Worm (Caenorhabditis elegans) whole organism, L4 larva: ENCODE data around the gene ZK1128.3.
A peak's percentile ranks its signal among the peaks of the same experiment; 100 is the strongest.

Experiments
- D1046.2 ChIP-seq: fragments of 200-800 bp; sonication (Bioruptor generic); IDR thresholded peaks from 2 replicates; pipeline ENCODE4 v1.3.6; 2022; ENCODE audit warnings: missing genetic modification characterization, missing compliant biosample characterization
- F10B5.3 ChIP-seq: sonication (generic microtip); optimal IDR thresholded peaks from 2 replicates; lab custom pipeline; 2016; ENCODE audit warnings: mild to moderate bottlenecking, missing genetic modification characterization, missing compliant biosample characterization
- F26F4.8 ChIP-seq: fragments of 200-800 bp; sonication (Bioruptor generic); conservative IDR thresholded peaks from 2 replicates; pipeline ENCODE4 v1.3.6; 2022; ENCODE audit warnings: missing genetic modification characterization, missing compliant biosample characterization
- F37D6.2 ChIP-seq: sonication (generic microtip); optimal IDR thresholded peaks from 2 replicates; lab custom pipeline; 2016; ENCODE audit warnings: mild to moderate bottlenecking, missing genetic modification characterization, missing compliant biosample characterization
- T20F7.1 ChIP-seq: fragments of 200-800 bp; sonication (Bioruptor generic); optimal IDR thresholded peaks from 2 replicates; lab custom pipeline; 2018; ENCODE audit warnings: mild to moderate bottlenecking, missing genetic modification characterization, missing compliant biosample characterization
- T26A8.4 ChIP-seq: fragments of 200-800 bp; sonication (Bioruptor generic); IDR thresholded peaks from 2 replicates; pipeline ENCODE4 v1.3.6; 2022; ENCODE audit warnings: missing genetic modification characterization, missing compliant biosample characterization
- Y48G9A.11 ChIP-seq: fragments of 200-800 bp; sonication (Bioruptor generic); IDR thresholded peaks from 2 replicates; pipeline ENCODE4 v1.3.6; 2022; ENCODE audit warnings: missing genetic modification reagents, missing genetic modification characterization, missing compliant biosample characterization
- ZK337.2 ChIP-seq: fragments of 200-800 bp; sonication (Bioruptor generic); IDR thresholded peaks from 2 replicates; pipeline ENCODE4 v1.3.6; 2022; ENCODE audit warnings: missing genetic modification reagents, missing genetic modification characterization, missing compliant biosample characterization
- ZK546.5 ChIP-seq, 2 experiments: sonication (generic microtip); optimal IDR thresholded peaks; 2 replicates each; lab custom pipeline; 2017; ENCODE audit warnings: missing biosample characterization in 2 of 2, missing genetic modification characterization in 2 of 2
- ceh-20 ChIP-seq: fragments of 200-800 bp; sonication (Bioruptor generic); IDR thresholded peaks from 2 replicates; pipeline ENCODE4 v1.3.6; 2022; ENCODE audit warnings: missing genetic modification reagents, missing genetic modification characterization, missing compliant biosample characterization
- ceh-32 ChIP-seq: sonication (generic microtip); optimal IDR thresholded peaks from 2 replicates; lab custom pipeline; 2016; ENCODE audit warnings: mild to moderate bottlenecking, missing genetic modification characterization, missing compliant biosample characterization; ENCODE audit not compliant: poor library complexity
- ceh-62 ChIP-seq: sonication (generic microtip); optimal IDR thresholded peaks from 2 replicates; lab custom pipeline; 2017; ENCODE audit warnings: missing biosample characterization, missing genetic modification characterization
- ceh-82 ChIP-seq: sonication (generic microtip); optimal IDR thresholded peaks from 2 replicates; lab custom pipeline; 2017; ENCODE audit warnings: missing biosample characterization, missing genetic modification characterization
- ctbp-1 ChIP-seq: fragments of 200-800 bp; sonication (Bioruptor generic); IDR thresholded peaks from 2 replicates; pipeline ENCODE4 v1.3.6; 2022; ENCODE audit warnings: missing genetic modification reagents, missing genetic modification characterization, missing compliant biosample characterization
- daf-16 ChIP-seq, 3 experiments: sonication (generic microtip); optimal IDR thresholded peaks; 2 replicates each; lab custom pipeline; 2016 to 2017; ENCODE audit warnings: missing genetic modification characterization in 3 of 3, missing genetic modification reagents in 3 of 3, mild to moderate bottlenecking in 2 of 3, missing compliant biosample characterization in 2 of 3, missing biosample characterization in 1 of 3, moderate library complexity in 1 of 3
- daf-8 ChIP-seq: fragments of 200-800 bp; sonication (Bioruptor generic); IDR thresholded peaks from 2 replicates; pipeline ENCODE4 v1.3.6; 2022; ENCODE audit warnings: missing genetic modification characterization, missing compliant biosample characterization
- dpl-1 ChIP-seq: fragments of 150-350 bp; optimal IDR thresholded peaks from 2 replicates; lab custom pipeline; 2014; ENCODE audit warnings: missing biosample characterization, missing genetic modification reagents, missing genetic modification characterization
- duxl-1 ChIP-seq: sonication (generic microtip); optimal IDR thresholded peaks from 2 replicates; lab custom pipeline; 2016; ENCODE audit warnings: mild to moderate bottlenecking, missing genetic modification characterization, moderate library complexity, missing compliant biosample characterization; ENCODE audit not compliant: poor library complexity
- dve-1 ChIP-seq: sonication (generic microtip); optimal IDR thresholded peaks from 2 replicates; lab custom pipeline; 2017; ENCODE audit warnings: antibody characterized with exemption, mild to moderate bottlenecking, missing genetic modification characterization, missing compliant biosample characterization; ENCODE audit not compliant: insufficient read depth
- egl-27 ChIP-seq: sonication (generic microtip); optimal IDR thresholded peaks from 3 replicates; lab custom pipeline; 2017; ENCODE audit warnings: missing biosample characterization, missing genetic modification reagents, missing genetic modification characterization
- egl-43 ChIP-seq: fragments of 200-800 bp; sonication (Bioruptor generic); IDR thresholded peaks from 2 replicates; pipeline ENCODE4 v1.3.6; 2022; ENCODE audit warnings: missing genetic modification reagents, missing genetic modification characterization, missing compliant biosample characterization
- fkh-10 ChIP-seq: fragments of 150-350 bp; optimal IDR thresholded peaks from 2 replicates; lab custom pipeline; 2014; ENCODE audit warnings: missing biosample characterization, missing genetic modification reagents, missing genetic modification characterization
- hif-1 ChIP-seq, 2 experiments: sonication (generic microtip); optimal IDR thresholded peaks; 2 replicates each; lab custom pipeline; 2016 to 2017; ENCODE audit warnings: missing compliant biosample characterization in 2 of 2, missing genetic modification characterization in 2 of 2, missing genetic modification reagents in 2 of 2, missing genotype in 2 of 2, mild to moderate bottlenecking in 1 of 2
- hlh-11 ChIP-seq: fragments of 200-800 bp; sonication (Bioruptor generic); optimal IDR thresholded peaks from 2 replicates; lab custom pipeline; 2018; ENCODE audit warnings: mild to moderate bottlenecking, missing genetic modification characterization, missing compliant biosample characterization
- hlh-30 ChIP-seq: sonication (generic microtip); optimal IDR thresholded peaks from 2 replicates; lab custom pipeline; 2017; ENCODE audit warnings: antibody characterized with exemption, mild to moderate bottlenecking, missing genetic modification characterization, missing compliant biosample characterization; ENCODE audit not compliant: insufficient read depth
- hmg-1.1 ChIP-seq: fragments of 200-800 bp; sonication (Bioruptor generic); IDR thresholded peaks from 2 replicates; pipeline ENCODE4 v1.3.6; 2022; ENCODE audit warnings: missing genetic modification reagents, missing genetic modification characterization, missing compliant biosample characterization
- jun-1 ChIP-seq: fragments of 150-350 bp; optimal IDR thresholded peaks from 2 replicates; lab custom pipeline; 2014; ENCODE audit warnings: missing biosample characterization, missing genetic modification reagents, missing genetic modification characterization
- lim-7 ChIP-seq: fragments of 200-800 bp; sonication (Bioruptor generic); IDR thresholded peaks from 2 replicates; pipeline ENCODE4 v1.3.6; 2022; ENCODE audit warnings: missing genetic modification characterization, missing compliant biosample characterization
- lin-1 ChIP-seq: fragments of 200-800 bp; sonication (Bioruptor generic); IDR thresholded peaks from 2 replicates; pipeline ENCODE4 v1.3.6; 2022; ENCODE audit warnings: missing genetic modification reagents, missing genetic modification characterization, missing compliant biosample characterization
- lin-13 ChIP-seq: fragments of 150-350 bp; optimal IDR thresholded peaks from 2 replicates; lab custom pipeline; 2014; ENCODE audit warnings: missing biosample characterization, missing genetic modification reagents, missing genetic modification characterization
- lin-39 ChIP-seq: fragments of 150-350 bp; optimal IDR thresholded peaks from 2 replicates; lab custom pipeline; 2014; ENCODE audit warnings: missing biosample characterization, missing genetic modification reagents, missing genetic modification characterization
- mdt-29 ChIP-seq: fragments of 200-800 bp; sonication (Bioruptor generic); IDR thresholded peaks from 2 replicates; pipeline ENCODE4 v1.3.6; 2022; ENCODE audit warnings: missing genetic modification reagents, missing genetic modification characterization, missing compliant biosample characterization
- mep-1 ChIP-seq: fragments of 150-350 bp; sonication (generic microtip); optimal IDR thresholded peaks from 3 replicates; lab custom pipeline; 2014; ENCODE audit warnings: missing biosample characterization, missing genetic modification characterization
- nhr-25 ChIP-seq: sonication (generic microtip); optimal IDR thresholded peaks from 2 replicates; lab custom pipeline; 2017; ENCODE audit warnings: missing genetic modification characterization, mild to moderate bottlenecking, missing compliant biosample characterization, antibody characterized with exemption, moderate library complexity, borderline replicate concordance; ENCODE audit not compliant: insufficient read depth
- nhr-28 ChIP-seq: fragments of 150-350 bp; optimal IDR thresholded peaks from 2 replicates; lab custom pipeline; 2014; ENCODE audit warnings: missing biosample characterization, missing genetic modification characterization
- nhr-48 ChIP-seq: sonication (generic microtip); optimal IDR thresholded peaks from 2 replicates; lab custom pipeline; 2016; ENCODE audit warnings: mild to moderate bottlenecking, missing genetic modification characterization, missing compliant biosample characterization
- nhr-77 ChIP-seq: fragments of 150-350 bp; optimal IDR thresholded peaks from 2 replicates; lab custom pipeline; 2014; ENCODE audit warnings: missing biosample characterization, missing genetic modification characterization
- rbr-2 ChIP-seq: sonication (generic microtip); optimal IDR thresholded peaks from 2 replicates; lab custom pipeline; 2016; ENCODE audit warnings: missing genotype, missing genetic modification characterization, missing compliant biosample characterization
- saeg-2 ChIP-seq: fragments of 200-800 bp; sonication (Bioruptor generic); IDR thresholded peaks from 2 replicates; pipeline ENCODE4 v1.3.6; 2022; ENCODE audit warnings: missing genetic modification reagents, missing genetic modification characterization, missing compliant biosample characterization
- set-16 ChIP-seq: fragments of 200-800 bp; sonication (Bioruptor generic); IDR thresholded peaks from 2 replicates; pipeline ENCODE4 v1.3.6; 2022; ENCODE audit warnings: missing genetic modification reagents, missing genetic modification characterization, missing compliant biosample characterization
- unc-130 ChIP-seq: sonication (generic microtip); optimal IDR thresholded peaks from 2 replicates; lab custom pipeline; 2016; ENCODE audit warnings: missing genetic modification reagents, missing genetic modification characterization, missing compliant biosample characterization
- unc-62 ChIP-seq, 3 experiments: fragments of 150-350 bp in 1 of 3; sonication (generic microtip); optimal IDR thresholded peaks in 2 of 3; peaks in 1 of 3; 1 replicate in 1 of 3; 2 replicates in 2 of 3; lab custom pipeline; 2014 to 2017; ENCODE audit warnings: missing biosample characterization in 3 of 3, missing genetic modification characterization in 3 of 3, missing genetic modification reagents in 3 of 3, missing genotype in 1 of 3
- zag-1 ChIP-seq: fragments of 150-350 bp; optimal IDR thresholded peaks from 2 replicates; lab custom pipeline; 2014; ENCODE audit warnings: missing biosample characterization, missing genetic modification characterization
- zfp-2 ChIP-seq: sonication (generic microtip); optimal IDR thresholded peaks from 2 replicates; lab custom pipeline; 2016; ENCODE audit warnings: mild to moderate bottlenecking, missing genetic modification characterization, missing compliant biosample characterization
- zfp-3 ChIP-seq: fragments of 200-800 bp; sonication (Bioruptor generic); conservative IDR thresholded peaks from 2 replicates; pipeline ENCODE4 v1.3.6; 2022; ENCODE audit warnings: missing genetic modification reagents, missing genetic modification characterization, missing compliant biosample characterization
- ztf-7 ChIP-seq: fragments of 150-350 bp; optimal IDR thresholded peaks from 2 replicates; lab custom pipeline; 2014; ENCODE audit warnings: missing biosample characterization, missing genetic modification characterization

ZK1128.3 gene

DNA sequence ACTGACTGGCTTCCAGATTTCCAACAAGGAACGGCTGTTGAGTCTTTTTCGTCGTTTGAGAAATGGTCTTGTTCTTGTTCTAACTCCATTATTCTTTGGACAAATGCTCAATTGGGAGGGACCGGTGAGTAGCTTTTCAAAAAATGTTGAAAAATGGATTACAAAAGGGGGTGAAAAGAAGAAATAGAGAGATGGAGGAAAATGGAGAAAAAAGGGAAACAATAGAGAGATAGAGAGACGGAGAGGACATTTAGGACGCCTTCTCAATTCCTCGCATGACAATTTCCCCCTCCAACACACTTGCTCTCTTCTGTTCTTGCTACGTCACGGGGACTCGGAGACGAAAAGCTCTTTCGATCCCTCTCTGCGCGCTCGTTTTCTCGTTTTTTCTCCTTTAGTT lies 34.3 kb upstream of the ZK1128.3 start (continued):
- TF ChIP-seq hmg-1.1 (GFP tag; lab: Robert Waterston, UW) (peak; percentile 38; the same call in 1 of the 2 replicates), ctbp-1 (GFP tag; lab: Robert Waterston, UW) (peak; percentile 74), hif-1 (tag; optimal IDR thresholded peaks at IDR 0.05; lab: Kevin White, UChicago) (no peak), unc-62 (GFP tag; optimal IDR thresholded peaks at IDR 0.05 in 1 of 2; lab: Kevin White, UChicago) (peak in 1 of 2 experiments; percentile 96), unc-62 (tag; optimal IDR thresholded peaks at IDR 0.05; lab: Kevin White, UChicago) (no peak), hlh-30 (tag; lab: Kevin White, UChicago) (peak; percentile 83), T26A8.4 (no peak), zag-1 (no peak), zfp-2 (tag; lab: Kevin White, UChicago) (no peak), set-16 (GFP tag; lab: Robert Waterston, UW) (0 out of 2 replicates have a peak, but pooled peaks have one; percentile 4)

DNA sequence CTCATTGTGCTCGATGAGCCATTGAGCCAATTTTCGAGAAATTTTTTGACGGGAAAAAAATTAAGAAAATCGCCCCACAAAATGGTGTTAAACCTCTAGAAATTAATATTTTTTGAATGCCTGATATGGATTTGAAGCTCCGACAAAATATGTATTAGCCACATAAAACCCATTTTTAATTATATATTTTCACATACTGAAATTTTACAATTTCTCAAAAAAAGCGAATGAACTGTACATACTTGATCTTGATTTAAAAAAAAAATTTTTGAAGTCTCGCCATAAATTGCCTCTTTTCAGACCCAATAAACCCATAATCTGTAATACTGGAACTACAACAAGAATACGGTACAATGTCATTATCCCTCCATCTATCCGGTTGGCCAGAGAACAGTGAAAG lies 33.8 kb upstream of the ZK1128.3 start, which contains the start of gene nac-3:
TSS of gene nac-3 (plus strand) at position 301 of the 400 bp plus-strand sequence.
- TF ChIP-seq zfp-3 (GFP tag; lab: Robert Waterston, UW) (0 out of 2 replicates have a peak, but pooled peaks have one; percentile 20), saeg-2 (GFP tag; lab: Robert Waterston, UW) (no peak)

DNA sequence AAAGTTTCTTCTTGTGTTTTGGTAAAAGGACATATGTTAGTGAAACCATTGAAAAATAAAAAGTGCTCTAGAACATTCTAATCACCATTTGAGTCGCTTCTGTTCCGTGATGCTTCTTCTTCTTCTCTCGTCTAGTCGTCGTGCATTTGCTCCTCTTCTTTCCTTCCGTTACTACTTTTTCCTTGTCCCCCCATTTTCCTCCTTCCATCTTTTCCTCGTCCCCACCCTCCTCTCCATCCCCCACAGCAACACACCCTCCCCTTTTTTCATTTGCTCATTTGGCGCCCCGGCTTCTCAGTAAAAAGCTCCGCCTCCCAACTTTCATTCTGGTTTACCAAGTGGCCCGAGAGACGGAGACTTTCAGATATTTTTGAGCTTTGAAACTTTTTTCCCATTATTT lies 33.0 kb upstream of the ZK1128.3 start:
- no peak for TF ChIP-seq F10B5.3 (tag; lab: Kevin White, UChicago)
- TF ChIP-seq D1046.2, result no peak
- no peak for TF ChIP-seq egl-27 (tag; lab: Kevin White, UChicago)
- no peak for TF ChIP-seq unc-130
- TF ChIP-seq fkh-10, result peak; percentile 52
- peak; percentile 57; the same call in 1 of the 2 replicates for TF ChIP-seq egl-43
- no peak for TF ChIP-seq jun-1 (tag; lab: Kevin White, UChicago)
- TF ChIP-seq set-16 (GFP tag; lab: Robert Waterston, UW), result peak; percentile 55
- no peak for TF ChIP-seq dpl-1 (GFP tag; lab: Kevin White, UChicago)
- no peak for TF ChIP-seq dve-1 (tag; lab: Kevin White, UChicago)
- no peak for TF ChIP-seq lin-13
- no peak for TF ChIP-seq lim-7 (GFP tag; lab: Robert Waterston, UW)
- TF ChIP-seq nhr-28 (tag; lab: Kevin White, UChicago), result no peak
- TF ChIP-seq ceh-82 (tag; lab: Kevin White, UChicago), result no peak
- no peak for TF ChIP-seq lin-1 (GFP tag; lab: Robert Waterston, UW)
- no peak for TF ChIP-seq ceh-20 (GFP tag; lab: Robert Waterston, UW)
- TF ChIP-seq daf-8 (GFP tag; lab: Robert Waterston, UW), result no peak
- no peak for TF ChIP-seq duxl-1 (tag; lab: Kevin White, UChicago)
- no peak for TF ChIP-seq nhr-25
- no peak for TF ChIP-seq mdt-29 (GFP tag; lab: Robert Waterston, UW)
- TF ChIP-seq daf-16 (GFP tag; optimal IDR thresholded peaks at IDR 0.05; lab: Kevin White, UChicago), result no peak
- no peak for TF ChIP-seq daf-16 (tag; optimal IDR thresholded peaks at IDR 0.05; lab: Kevin White, UChicago)
- TF ChIP-seq mep-1, result peak; percentile 42
- TF ChIP-seq rbr-2 (tag; lab: Kevin White, UChicago), result no peak
- no peak for TF ChIP-seq ceh-32 (tag; lab: Kevin White, UChicago)
- no peak for TF ChIP-seq F37D6.2 (tag; lab: Kevin White, UChicago)
- no peak for TF ChIP-seq T20F7.1 (GFP tag; lab: Kevin White, UChicago)
- TF ChIP-seq ztf-7, result no peak
- TF ChIP-seq lin-39 (tag; lab: Kevin White, UChicago), result no peak
- no peak for TF ChIP-seq nhr-77 (tag; lab: Kevin White, UChicago)
- peak; percentile 50; the same call in 1 of the 2 replicates for TF ChIP-seq hmg-1.1 (GFP tag; lab: Robert Waterston, UW)
- TF ChIP-seq ZK546.5 (tag; optimal IDR thresholded peaks at IDR 0.05; lab: Kevin White, UChicago), result no peak
- TF ChIP-seq Y48G9A.11, result no peak
- TF ChIP-seq ceh-62, result no peak
- no peak for TF ChIP-seq ZK337.2 (GFP tag; lab: Robert Waterston, UW)
- TF ChIP-seq hlh-11 (tag; lab: Kevin White, UChicago), result peak; percentile 32
- TF ChIP-seq F26F4.8 (GFP tag; lab: Robert Waterston, UW), result no peak
- TF ChIP-seq nhr-48, result no peak
